Fruit fly (Drosophila melanogaster): Measurements from ENCODE around the gene CG10481.

CG10481 gene

DNA sequence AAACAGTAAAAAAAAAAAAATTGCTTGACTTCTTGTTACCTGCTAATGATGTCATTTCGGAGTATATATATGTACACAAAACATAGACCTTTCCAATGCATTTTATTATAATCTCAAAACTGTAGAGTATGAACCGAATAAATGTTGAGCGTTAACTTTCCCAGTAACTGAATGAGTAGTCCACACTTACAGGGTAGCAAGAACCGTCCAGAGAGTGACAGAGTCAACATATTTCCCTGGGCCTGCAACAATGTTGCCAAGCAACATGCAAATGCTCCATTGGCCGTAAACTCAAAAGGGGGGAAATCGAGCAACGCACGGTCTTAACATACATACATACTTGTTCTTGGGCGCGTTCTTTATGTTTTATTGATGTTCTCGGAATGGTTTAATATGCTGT is 46.1 kb downstream of the CG10481 start:
- TF ChIP-seq N (GFP tag; optimal IDR thresholded peaks at IDR 0.05): no peak
- no peak for TF ChIP-seq sage (GFP tag; optimal IDR thresholded peaks at IDR 0.05)
- TF ChIP-seq Mio (GFP tag; optimal IDR thresholded peaks at IDR 0.05): no peak
- TF ChIP-seq GATAd (GFP tag; optimal IDR thresholded peaks at IDR 0.05): no peak
- no peak for TF ChIP-seq dl (GFP tag; optimal IDR thresholded peaks at IDR 0.05; ENCODE audit: insufficient read depth in 1 of 2, partially characterized antibody in 2 of 2)

Measured in whole organism, wandering third instar larva.